Worm (Caenorhabditis elegans): ENCODE results near the gene cogc-2.

The cogc-2 gene

ce11 chrIV:7020630-7021029, 18.8 kb downstream of the cogc-2 start (continued):
- no peak for TF ChIP-seq ces-1 (GFP tag; optimal IDR thresholded peaks at IDR 0.05)
- TF ChIP-seq php-3 (GFP tag; IDR thresholded peaks at IDR 0.05): peak; percentile 63
- TF ChIP-seq dve-1 (tag; optimal IDR thresholded peaks at IDR 0.05; ENCODE audit: insufficient read depth): peak; percentile 79
- TF ChIP-seq hlh-11 (tag; optimal IDR thresholded peaks at IDR 0.05): peak; percentile 70

ce11 chrIV:7018623-7019022, 20.8 kb downstream of the cogc-2 start:
- TF ChIP-seq lin-29 (GFP tag; IDR thresholded peaks at IDR 0.05): no peak
- TF ChIP-seq fkh-10 (GFP tag; optimal IDR thresholded peaks at IDR 0.05): peak; percentile 67
- peak; percentile 38 for TF ChIP-seq ces-1 (GFP tag; optimal IDR thresholded peaks at IDR 0.05)

- no peak for TF ChIP-seq php-3 (GFP tag; IDR thresholded peaks at IDR 0.05)
- TF ChIP-seq hif-1 (tag; optimal IDR thresholded peaks at IDR 0.05): no peak
- no peak for TF ChIP-seq mdt-29 (GFP tag; IDR thresholded peaks at IDR 0.05)
- no peak for TF ChIP-seq snpc-4 (tag; optimal IDR thresholded peaks at IDR 0.05)
- no peak for TF ChIP-seq hlh-30 (tag; optimal IDR thresholded peaks at IDR 0.05; ENCODE audit: insufficient read depth)
- TF ChIP-seq nhr-10 (tag; optimal IDR thresholded peaks at IDR 0.05): no peak
- no peak for TF ChIP-seq nhr-237 (tag; optimal IDR thresholded peaks at IDR 0.05)
- no peak for TF ChIP-seq unc-39 (tag; optimal IDR thresholded peaks at IDR 0.05)
- no peak for TF ChIP-seq madf-9 (GFP tag; conservative IDR thresholded peaks at IDR 0.05)
- TF ChIP-seq Y48G9A.11 (GFP tag; IDR thresholded peaks at IDR 0.05): no peak
- TF ChIP-seq lin-13 (GFP tag; optimal IDR thresholded peaks at IDR 0.05): no peak
- TF ChIP-seq dve-1 (tag; optimal IDR thresholded peaks at IDR 0.05; ENCODE audit: insufficient read depth): no peak
- no peak for TF ChIP-seq ceh-82 (tag; optimal IDR thresholded peaks at IDR 0.05)
- TF ChIP-seq nhr-48 (tag; optimal IDR thresholded peaks at IDR 0.05): no peak
- TF ChIP-seq spr-1 (tag; optimal IDR thresholded peaks at IDR 0.05): no peak
- no peak for TF ChIP-seq mxl-2 (GFP tag; conservative IDR thresholded peaks at IDR 0.05)
- TF ChIP-seq pha-4 (GFP tag; IDR thresholded peaks at IDR 0.05): no peak
- no peak for TF ChIP-seq pha-4 (tag; optimal IDR thresholded peaks at IDR 0.05)
- no peak for TF ChIP-seq unc-130 (GFP tag; optimal IDR thresholded peaks at IDR 0.05)
- no peak for TF ChIP-seq Y105C5A.15 (GFP tag; IDR thresholded peaks at IDR 0.05)
- TF ChIP-seq rbr-2 (tag; optimal IDR thresholded peaks at IDR 0.05): no peak
Observed at ce11 chrIV:7017123-7017674, 22.2 kb downstream of the cogc-2 start, which contains the start of gene gldi-4. TSS of gene gldi-4 (plus strand) at chrIV:7017624.

- TF ChIP-seq tra-1 (GFP tag; IDR thresholded peaks at IDR 0.05) (no peak), dve-1 (tag; optimal IDR thresholded peaks at IDR 0.05; ENCODE audit: insufficient read depth) (peak; percentile 78), fkh-10 (GFP tag; optimal IDR thresholded peaks at IDR 0.05) (peak; percentile 31), attf-4 (tag; optimal IDR thresholded peaks at IDR 0.05) (no peak), nhr-102 (tag; optimal IDR thresholded peaks at IDR 0.05) (no peak), dpl-1 (GFP tag; optimal IDR thresholded peaks at IDR 0.05) (peak; percentile 9), ces-1 (GFP tag; optimal IDR thresholded peaks at IDR 0.05) (no peak), mdl-1 (tag; optimal IDR thresholded peaks at IDR 0.05) (peak in 1 of 2 experiments; percentile 60), lin-38 (GFP tag; IDR thresholded peaks at IDR 0.05) (0 out of 2 replicates have a peak, but pooled peaks have one; percentile 14), nhr-28 (tag; optimal IDR thresholded peaks at IDR 0.05) (peak; percentile 46), mep-1 (tag; optimal IDR thresholded peaks at IDR 0.05) (peak; percentile 71), lin-1 (GFP tag; IDR thresholded peaks at IDR 0.05) (no peak), hif-1 (tag; optimal IDR thresholded peaks at IDR 0.05) (no peak), T20F7.1 (GFP tag; optimal IDR thresholded peaks at IDR 0.05) (no peak), hlh-30 (tag; optimal IDR thresholded peaks at IDR 0.05; ENCODE audit: insufficient read depth) (peak; percentile 85), dmd-6 (GFP tag; IDR thresholded peaks at IDR 0.05) (peak; percentile 21; the same call in 1 of the 2 replicates), aha-1 (tag) (peak; percentile 91), nhr-6 (tag; optimal IDR thresholded peaks at IDR 0.05) (no peak), hlh-11 (tag; optimal IDR thresholded peaks at IDR 0.05) (peak; percentile 49), daf-16 (GFP tag; optimal IDR thresholded peaks at IDR 0.05) (no peak), daf-16 (tag; optimal IDR thresholded peaks at IDR 0.05) (peak; percentile 50), rbr-2 (tag; optimal IDR thresholded peaks at IDR 0.05) (peak; percentile 30), F37D6.2 (tag; optimal IDR thresholded peaks at IDR 0.05) (no peak), ztf-11 (tag; optimal IDR thresholded peaks at IDR 0.05) (no peak), nhr-77 (tag; optimal IDR thresholded peaks at IDR 0.05) (peak; percentile 4), lsy-2 (tag; optimal IDR thresholded peaks at IDR 0.05) (peak in 1 of 2 experiments; percentile 70)
Observed at ce11 chrIV:7016502-7016901, 22.9 kb downstream of the cogc-2 start.
